Worm (Caenorhabditis elegans) whole organism, young adult: ENCODE measurements around the gene lrr-1.

ENCODE experiments used
- B0336.3 ChIP-seq: fragments of 200-800 bp; sonication (Bioruptor generic); IDR thresholded peaks from 2 replicates; pipeline ENCODE4 v1.3.6; 2022; ENCODE audit warnings: missing genetic modification characterization, missing compliant biosample characterization
- Y56A3A.18 ChIP-seq: fragments of 200-800 bp; sonication (Bioruptor generic); IDR thresholded peaks from 2 replicates; pipeline ENCODE4 v1.3.6; 2022; ENCODE audit warnings: missing genetic modification reagents, missing genetic modification characterization, missing compliant biosample characterization
- Y79H2A.3 ChIP-seq: fragments of 200-800 bp; sonication (Bioruptor generic); conservative IDR thresholded peaks from 2 replicates; pipeline ENCODE4 v1.3.6; 2022; ENCODE audit warnings: missing genetic modification reagents, missing genetic modification characterization, missing compliant biosample characterization
- akir-1 ChIP-seq: fragments of 200-800 bp; sonication (Bioruptor generic); optimal IDR thresholded peaks from 2 replicates; lab custom pipeline; 2018; ENCODE audit warnings: mild to moderate bottlenecking, missing genetic modification characterization, moderate library complexity, missing compliant biosample characterization
- cebp-2 ChIP-seq: fragments of 200-800 bp; sonication (Bioruptor generic); IDR thresholded peaks from 2 replicates; pipeline ENCODE4 v1.3.6; 2022; ENCODE audit warnings: missing genetic modification characterization, missing compliant biosample characterization
- chd-7 ChIP-seq: sonication (generic microtip); optimal IDR thresholded peaks from 2 replicates; lab custom pipeline; 2016; ENCODE audit warnings: mild to moderate bottlenecking, missing genetic modification characterization, moderate library complexity, missing compliant biosample characterization
- egl-18 ChIP-seq: fragments of 200-800 bp; sonication (Bioruptor generic); IDR thresholded peaks from 2 replicates; pipeline ENCODE4 v1.3.6; 2022; ENCODE audit warnings: missing genetic modification reagents, missing genetic modification characterization, missing compliant biosample characterization
- egrh-3 ChIP-seq: fragments of 200-800 bp; sonication (Bioruptor generic); IDR thresholded peaks from 2 replicates; pipeline ENCODE4 v1.3.6; 2022; ENCODE audit warnings: missing genetic modification reagents, missing genetic modification characterization, missing compliant biosample characterization
- let-526 ChIP-seq: fragments of 200-800 bp; sonication (Bioruptor generic); IDR thresholded peaks from 2 replicates; pipeline ENCODE4 v1.3.6; 2022; ENCODE audit warnings: missing genetic modification reagents, missing genetic modification characterization, missing compliant biosample characterization
- nfya-2 ChIP-seq: fragments of 200-800 bp; sonication (Bioruptor generic); IDR thresholded peaks from 2 replicates; pipeline ENCODE4 v1.3.6; 2022; ENCODE audit warnings: missing genetic modification reagents, missing genetic modification characterization, missing compliant biosample characterization
- rec-8 ChIP-seq, 2 experiments: sonication (generic microtip); optimal IDR thresholded peaks; 2 replicates each; lab custom pipeline; 2016; ENCODE audit warnings: mild to moderate bottlenecking in 2 of 2, missing genetic modification characterization in 2 of 2, missing genetic modification reagents in 2 of 2, missing genotype in 2 of 2, missing biosample characterization in 1 of 2, missing compliant biosample characterization in 1 of 2, moderate library complexity in 1 of 2

The lrr-1 gene

ce11 chrII:4985961-4986503 is 50.2 kb downstream of the lrr-1 start:
- TF ChIP-seq akir-1 (GFP tag; lab: Kevin White, UChicago) (no peak), egl-18 (GFP tag; lab: Robert Waterston, UW) (no peak), let-526 (GFP tag; lab: Robert Waterston, UW) (no peak), egrh-3 (GFP tag; lab: Robert Waterston, UW) (no peak), cebp-2 (no peak), Y56A3A.18 (GFP tag; lab: Robert Waterston, UW) (no peak), nfya-2 (GFP tag; lab: Robert Waterston, UW) (no peak), B0336.3 (GFP tag; lab: Robert Waterston, UW) (no peak)

- TF ChIP-seq rec-8 (tag; optimal IDR thresholded peaks at IDR 0.05; lab: Kevin White, UChicago) (no peak), Y79H2A.3 (no peak), chd-7 (tag; lab: Kevin White, UChicago) (no peak)
Observed at ce11 chrII:4984151-4984550, 52.1 kb downstream of the lrr-1 start.
